Worm (Caenorhabditis elegans): ENCODE data around the gene ZK829.7.

DNA sequence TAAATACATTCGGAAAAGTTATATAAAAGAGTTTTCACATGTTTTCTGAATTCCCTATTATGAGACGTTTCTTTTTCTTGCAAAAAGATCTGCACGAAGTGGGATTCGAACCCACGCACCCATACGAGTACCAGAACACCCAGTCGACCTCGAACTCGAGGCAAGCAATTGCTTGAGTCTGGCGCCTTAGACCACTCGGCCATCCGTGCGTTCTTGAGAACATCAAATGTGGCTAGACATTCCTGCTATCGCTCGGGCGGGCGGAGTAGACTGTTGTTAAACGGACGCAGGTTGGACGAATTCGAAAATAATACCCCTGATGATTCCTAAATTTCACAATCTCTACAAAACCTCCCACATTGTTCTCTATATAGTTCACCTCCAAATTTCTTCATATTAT lies 32.9 kb downstream of the ZK829.7 start:
- TF ChIP-seq W03F9.2 (tag; optimal IDR thresholded peaks at IDR 0.05) (no peak), dao-5 (tag; optimal IDR thresholded peaks at IDR 0.05) (no peak), him-1 (tag; optimal IDR thresholded peaks at IDR 0.05) (no peak)

Measured in whole organism, L4/young adult.